Fruit fly (Drosophila melanogaster) whole organism, embryonic: ENCODE measurements around the gene fan.

ENCODE experiments used
- Adf1 ChIP-seq: fragments of 200-800 bp; sonication (Bioruptor generic); IDR thresholded peaks from 2 replicates; pipeline ENCODE4 v1.3.6; 2022; ENCODE audit warnings: missing biosample characterization, missing genetic modification characterization
- Asciz ChIP-seq: fragments of 200-800 bp; sonication (Bioruptor generic); optimal IDR thresholded peaks from 2 replicates; lab custom pipeline; 2017; ENCODE audit warnings: missing biosample characterization, mild to moderate bottlenecking, missing genetic modification characterization, missing genetic modification reagents
- Awh ChIP-seq: fragments of 200-800 bp; sonication (Bioruptor generic); IDR thresholded peaks from 2 replicates; pipeline ENCODE4, ENCODE4 v1.3.6; 2022; ENCODE audit warnings: missing biosample characterization, missing genetic modification characterization
- Bteb2 ChIP-seq: fragments of 200-800 bp; sonication (Bioruptor generic); optimal IDR thresholded peaks from 2 replicates; lab custom pipeline; 2016; ENCODE audit warnings: missing biosample characterization, missing genetic modification characterization
- CG10321 ChIP-seq: fragments of 200-800 bp; sonication (Bioruptor generic); IDR thresholded peaks from 2 replicates; pipeline ENCODE4 v1.3.6; 2022; ENCODE audit warnings: missing biosample characterization, missing genetic modification characterization
- CG10462 ChIP-seq: fragments of 200-800 bp; sonication (Bioruptor generic); optimal IDR thresholded peaks from 2 replicates; lab custom pipeline; 2016; ENCODE audit warnings: missing biosample characterization, missing genetic modification characterization
- CG10959 ChIP-seq: fragments of 200-800 bp; sonication (Bioruptor generic); IDR thresholded peaks from 2 replicates; pipeline ENCODE4 v1.3.6; 2022; ENCODE audit warnings: missing biosample characterization, missing genetic modification characterization
- CG12219 ChIP-seq: fragments of 200-800 bp; sonication (Bioruptor generic); optimal IDR thresholded peaks from 3 replicates; lab custom pipeline; 2018; ENCODE audit warnings: missing biosample characterization, mild to moderate bottlenecking, missing genetic modification characterization
- CG12391 ChIP-seq: fragments of 200-800 bp; sonication (Bioruptor generic); optimal IDR thresholded peaks from 3 replicates; lab custom pipeline; 2018; ENCODE audit warnings: missing biosample characterization, mild to moderate bottlenecking, missing genetic modification characterization, moderate library complexity
- CG15696 ChIP-seq: fragments of 200-800 bp; sonication (Bioruptor generic); optimal IDR thresholded peaks from 2 replicates; lab custom pipeline; 2019; ENCODE audit warnings: missing biosample characterization, mild to moderate bottlenecking, missing genetic modification characterization, moderate library complexity
- CG1602 ChIP-seq: fragments of 200-800 bp; sonication (Bioruptor generic); optimal IDR thresholded peaks from 3 replicates; lab custom pipeline; 2016; ENCODE audit warnings: missing biosample characterization, missing genetic modification characterization
- CG17829 ChIP-seq: fragments of 200-800 bp; optimal IDR thresholded peaks from 2 replicates; lab custom pipeline; 2019; ENCODE audit warnings: missing biosample characterization, mild to moderate bottlenecking, missing genetic modification characterization, moderate library complexity
- CG1792 ChIP-seq: fragments of 200-800 bp; sonication (Bioruptor generic); optimal IDR thresholded peaks from 2 replicates; lab custom pipeline; 2016; ENCODE audit warnings: missing biosample characterization, missing genetic modification characterization
- CG30020 ChIP-seq: fragments of 200-800 bp; optimal IDR thresholded peaks from 2 replicates; lab custom pipeline; 2019; ENCODE audit warnings: missing biosample characterization, mild to moderate bottlenecking, missing genetic modification characterization, moderate library complexity
- CG3065 ChIP-seq: fragments of 200-800 bp; sonication (Bioruptor generic); optimal IDR thresholded peaks from 2 replicates; lab custom pipeline; 2016; ENCODE audit warnings: missing biosample characterization, missing genetic modification characterization
- CG32772 ChIP-seq: fragments of 200-800 bp; sonication (Bioruptor generic); IDR thresholded peaks from 2 replicates; pipeline ENCODE4 v1.3.6; 2022; ENCODE audit warnings: missing biosample characterization, missing genetic modification characterization
- CG33213 ChIP-seq: fragments of 200-800 bp; sonication (Bioruptor generic); optimal IDR thresholded peaks from 3 replicates; lab custom pipeline; 2016; ENCODE audit warnings: missing biosample characterization, missing genetic modification characterization
- CG34422 ChIP-seq: fragments of 200-800 bp; sonication (Bioruptor generic); IDR thresholded peaks from 3 replicates; pipeline ENCODE4 v1.3.6; 2022; ENCODE audit warnings: missing biosample characterization, missing genetic modification characterization
- CG4424 ChIP-seq: fragments of 200-800 bp; sonication (Bioruptor generic); optimal IDR thresholded peaks from 3 replicates; lab custom pipeline; 2016; ENCODE audit warnings: missing biosample characterization, missing genetic modification characterization
- CG6254 ChIP-seq: fragments of 200-800 bp; sonication (Bioruptor generic); optimal IDR thresholded peaks from 3 replicates; lab custom pipeline; 2017; ENCODE audit warnings: mild to moderate bottlenecking, missing biosample characterization, missing genetic modification reagents, missing genetic modification characterization
- CG7987 ChIP-seq: fragments of 200-800 bp; sonication (Bioruptor generic); optimal IDR thresholded peaks from 2 replicates; lab custom pipeline; 2018; ENCODE audit warnings: missing biosample characterization, mild to moderate bottlenecking, missing genetic modification characterization, moderate library complexity
- CG8089 ChIP-seq: fragments of 200-800 bp; sonication (Bioruptor generic); optimal IDR thresholded peaks from 3 replicates; lab custom pipeline; 2016; ENCODE audit warnings: missing biosample characterization, missing genetic modification characterization
- CG8765 ChIP-seq: fragments of 200-800 bp; sonication (Bioruptor generic); IDR thresholded peaks from 2 replicates; pipeline ENCODE4 v1.3.6; 2022; ENCODE audit warnings: missing biosample characterization, missing genetic modification characterization
- Chrac-16 ChIP-seq: fragments of 200-800 bp; sonication (Bioruptor generic); optimal IDR thresholded peaks from 3 replicates; lab custom pipeline; 2016; ENCODE audit warnings: missing biosample characterization, missing genetic modification characterization
- CoRest ChIP-seq: fragments of 200-800 bp; sonication (Bioruptor generic); optimal IDR thresholded peaks from 3 replicates; lab custom pipeline; 2018; ENCODE audit warnings: missing biosample characterization, mild to moderate bottlenecking, missing genetic modification characterization, moderate library complexity
- CrebB ChIP-seq: fragments of 200-800 bp; sonication (Bioruptor generic); optimal IDR thresholded peaks from 3 replicates; lab custom pipeline; 2018; ENCODE audit warnings: missing biosample characterization, mild to moderate bottlenecking, missing genetic modification characterization
- Dek ChIP-seq: fragments of 200-800 bp; sonication (Bioruptor generic); optimal IDR thresholded peaks from 3 replicates; lab custom pipeline; 2019; ENCODE audit warnings: missing biosample characterization, mild to moderate bottlenecking, missing genetic modification characterization, moderate library complexity
- Dfd ChIP-seq, 2 experiments: fragments of >200 bp; optimal IDR thresholded peaks; 2 replicates each; lab custom pipeline; 2017; ENCODE audit warnings: missing biosample characterization in 2 of 2, missing genetic modification characterization in 2 of 2
- ERR ChIP-seq: fragments of 200-800 bp; sonication (Bioruptor generic); optimal IDR thresholded peaks from 2 replicates; lab custom pipeline; 2016; ENCODE audit warnings: missing biosample characterization, missing genetic modification characterization
- Ets65A ChIP-seq: fragments of 200-800 bp; sonication (Bioruptor generic); peaks from one replicate; lab custom pipeline; 2016; ENCODE audit warnings: missing biosample characterization, missing genetic modification characterization
- Fer2 ChIP-seq: fragments of 200-800 bp; sonication (Bioruptor generic); optimal IDR thresholded peaks from 2 replicates; lab custom pipeline; 2018; ENCODE audit warnings: missing biosample characterization, mild to moderate bottlenecking, missing genetic modification characterization, moderate library complexity
- HLH3B ChIP-seq: fragments of 200-800 bp; sonication (Bioruptor generic); IDR thresholded peaks from 2 replicates; pipeline ENCODE4 v1.3.6; 2022; ENCODE audit warnings: missing biosample characterization, missing genetic modification characterization
- HLH54F ChIP-seq: fragments of 200-800 bp; sonication (Bioruptor generic); optimal IDR thresholded peaks from 3 replicates; lab custom pipeline; 2016; ENCODE audit warnings: missing biosample characterization, missing genetic modification characterization
- Nf-YB ChIP-seq: fragments of 200-800 bp; sonication (Bioruptor generic); optimal IDR thresholded peaks from 3 replicates; lab custom pipeline; 2019; ENCODE audit warnings: missing biosample characterization, mild to moderate bottlenecking, missing genetic modification characterization, moderate library complexity
- Pdp1 ChIP-seq, 2 experiments: fragments of 200-800 bp; sonication (Bioruptor generic); optimal IDR thresholded peaks; 3 replicates each; lab custom pipeline; 2016; ENCODE audit warnings: missing biosample characterization in 2 of 2, missing genetic modification characterization in 2 of 2, mild to moderate bottlenecking in 1 of 2, moderate library complexity in 1 of 2
- Scr ChIP-seq: fragments of 200-800 bp; sonication (Bioruptor generic); IDR thresholded peaks from 2 replicates; pipeline ENCODE4 v1.3.6; 2022; ENCODE audit warnings: missing biosample characterization, missing genetic modification characterization; ENCODE audit not compliant: partially characterized antibody
- Trl ChIP-seq, 3 experiments: fragments of >200 bp in 2 of 3; fragments of 200-800 bp in 1 of 3; sonication (Bioruptor generic) in 1 of 3; optimal IDR thresholded peaks; 2 replicates in 1 of 3; 3 replicates in 2 of 3; lab custom pipeline; 2016 to 2017; ENCODE audit warnings: missing biosample characterization in 1 of 3, missing genetic modification characterization in 1 of 3
- br ChIP-seq: fragments of >200 bp; optimal IDR thresholded peaks from 2 replicates; lab custom pipeline; 2017
- corto ChIP-seq: fragments of 200-800 bp; sonication (Bioruptor generic); optimal IDR thresholded peaks from 2 replicates; lab custom pipeline; 2016; ENCODE audit warnings: missing biosample characterization, mild to moderate bottlenecking, missing genetic modification characterization, moderate library complexity
- croc ChIP-seq: fragments of 200-800 bp; sonication (Bioruptor generic); conservative IDR thresholded peaks from 3 replicates; pipeline ENCODE4 v1.3.6; 2022; ENCODE audit warnings: missing biosample characterization, missing genetic modification characterization
- dmrt99B ChIP-seq: fragments of 200-800 bp; sonication (Bioruptor generic); optimal IDR thresholded peaks from 2 replicates; lab custom pipeline; 2018; ENCODE audit warnings: missing biosample characterization, mild to moderate bottlenecking, missing genetic modification characterization, moderate library complexity
- dysf ChIP-seq: fragments of 200-800 bp; sonication (Bioruptor generic); IDR thresholded peaks from 3 replicates; pipeline ENCODE4 v1.3.6; 2022; ENCODE audit warnings: missing biosample characterization, missing genetic modification characterization
- emc ChIP-seq: fragments of 200-800 bp; sonication (Bioruptor generic); optimal IDR thresholded peaks from 2 replicates; lab custom pipeline; 2016; ENCODE audit warnings: missing biosample characterization, missing genetic modification characterization
- fru ChIP-seq: fragments of >200 bp; optimal IDR thresholded peaks from 2 replicates; lab custom pipeline; 2017
- ftz-f1 ChIP-seq: fragments of 200-800 bp; sonication (Bioruptor generic); optimal IDR thresholded peaks from 2 replicates; lab custom pipeline; 2016; ENCODE audit warnings: missing biosample characterization, missing genetic modification characterization
- lbe ChIP-seq: fragments of 200-800 bp; sonication (Bioruptor generic); optimal IDR thresholded peaks from 2 replicates; lab custom pipeline; 2016; ENCODE audit warnings: missing biosample characterization, mild to moderate bottlenecking, missing genetic modification characterization
- lov ChIP-seq, 2 experiments: fragments of 200-800 bp in 1 of 2; fragments of >200 bp in 1 of 2; sonication (Bioruptor generic) in 1 of 2; IDR thresholded peaks in 1 of 2; optimal IDR thresholded peaks in 1 of 2; 2 replicates in 1 of 2; 3 replicates in 1 of 2; pipeline versions ENCODE4 v1.3.6 to Lab custom; 2017 to 2022; ENCODE audit warnings: missing biosample characterization in 1 of 2, missing genetic modification characterization in 1 of 2
- mam ChIP-seq: fragments of 200-800 bp; sonication (Bioruptor generic); optimal IDR thresholded peaks from 3 replicates; lab custom pipeline; 2016; ENCODE audit warnings: missing biosample characterization, missing genetic modification characterization
- oc ChIP-seq: fragments of 200-800 bp; sonication (Bioruptor generic); optimal IDR thresholded peaks from 2 replicates; lab custom pipeline; 2018; ENCODE audit warnings: missing biosample characterization, mild to moderate bottlenecking, missing genetic modification characterization, moderate library complexity
- pzg ChIP-seq: fragments of 200-800 bp; sonication (Bioruptor generic); optimal IDR thresholded peaks from 3 replicates; lab custom pipeline; 2018; ENCODE audit warnings: missing biosample characterization, mild to moderate bottlenecking, missing genetic modification characterization, moderate library complexity
- tx ChIP-seq: fragments of 200-800 bp; sonication (Bioruptor generic); optimal IDR thresholded peaks from 2 replicates; lab custom pipeline; 2016; ENCODE audit warnings: missing biosample characterization, missing genetic modification characterization
- vnd ChIP-seq: fragments of 200-800 bp; sonication (Bioruptor generic); IDR thresholded peaks from 3 replicates; pipeline ENCODE4 v1.3.6; 2022; ENCODE audit warnings: missing biosample characterization, missing genetic modification characterization; ENCODE audit not compliant: partially characterized antibody

Gene fan

DNA sequence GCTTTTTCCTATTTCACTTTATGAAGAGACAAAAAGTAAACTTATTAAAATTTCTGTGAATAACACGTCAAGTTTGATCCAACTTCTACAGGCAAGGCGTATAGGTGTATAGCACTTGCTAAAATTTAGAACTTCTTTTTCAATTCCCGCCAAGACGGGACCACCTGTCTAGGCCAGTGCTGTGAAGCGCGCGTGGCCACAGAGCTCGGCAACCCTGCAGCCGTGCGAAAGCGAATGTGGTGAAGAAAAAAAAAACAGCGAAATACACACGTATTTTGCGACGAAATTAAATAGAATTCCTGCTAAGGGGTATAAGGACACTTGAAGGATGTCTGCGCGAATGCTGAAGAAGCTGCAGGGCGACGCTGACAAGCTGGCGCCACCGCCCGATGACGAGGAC is 1.2 kb downstream of the fan start, which contains the start of gene Nulp1 (continued):
- TF ChIP-seq CG6254 (GFP tag; lab: Kevin White, UChicago) = no peak
- no peak for TF ChIP-seq CG8089 (GFP tag; lab: Kevin White, UChicago)
- no peak for TF ChIP-seq CG4424 (GFP tag; lab: Kevin White, UChicago)
- no peak for TF ChIP-seq dysf (GFP tag; lab: Robert Waterston, UW)
- TF ChIP-seq Fer2 = no peak
- TF ChIP-seq emc = no peak
- no peak for TF ChIP-seq CG34422
- TF ChIP-seq CrebB = no peak
- TF ChIP-seq ERR (GFP tag; lab: Kevin White, UChicago) = no peak
- TF ChIP-seq mam (GFP tag; lab: Kevin White, UChicago) = peak; percentile 50
- 0 out of 3 replicates have a peak, but pooled peaks have one; percentile 15 for TF ChIP-seq vnd (GFP tag; lab: Robert Waterston, UW)
- peak; percentile 16 for TF ChIP-seq tx (GFP tag; lab: Kevin White, UChicago)
- peak; percentile 23 for TF ChIP-seq CG33213 (GFP tag; lab: Kevin White, UChicago)
- no peak for TF ChIP-seq lov (optimal IDR thresholded peaks at IDR 0.05; lab: Kevin White, UChicago)
- no peak for TF ChIP-seq lov (GFP tag; IDR thresholded peaks at IDR 0.05; lab: Robert Waterston, UW)
- no peak for TF ChIP-seq CG10321 (GFP tag; lab: Robert Waterston, UW)
- no peak for TF ChIP-seq CoRest (tag; lab: Kevin White, UChicago)
- no peak for TF ChIP-seq CG8765 (GFP tag; lab: Robert Waterston, UW)
- no peak for TF ChIP-seq CG10959
- no peak for TF ChIP-seq Nf-YB (GFP tag; lab: Kevin White, UChicago)
- peak; percentile 58 for TF ChIP-seq ftz-f1 (GFP tag; lab: Kevin White, UChicago)
- no peak for TF ChIP-seq corto (GFP tag; lab: Kevin White, UChicago)
- TF ChIP-seq Trl (optimal IDR thresholded peaks at IDR 0.05; lab: Kevin White, UChicago) = no peak
- TF ChIP-seq Trl (GFP tag; optimal IDR thresholded peaks at IDR 0.05; lab: Kevin White, UChicago) = peak; percentile 34
- TF ChIP-seq HLH3B (GFP tag; lab: Robert Waterston, UW) = no peak
- no peak for TF ChIP-seq lbe (GFP tag; lab: Kevin White, UChicago)
- no peak for TF ChIP-seq CG3065 (GFP tag; lab: Kevin White, UChicago)
- peak in 1 of 2 experiments; percentile 13 for TF ChIP-seq Pdp1 (GFP tag; optimal IDR thresholded peaks at IDR 0.05; lab: Kevin White, UChicago)
- TF ChIP-seq CG32772 (GFP tag; lab: Robert Waterston, UW) = peak; percentile 70
- no peak for TF ChIP-seq CG10462
- no peak for TF ChIP-seq CG7987 (GFP tag; lab: Kevin White, UChicago)
- peak; percentile 28 for TF ChIP-seq Scr (GFP tag; lab: Robert Waterston, UW)
- TF ChIP-seq Dek = no peak
- no peak for TF ChIP-seq dmrt99B (tag; lab: Kevin White, UChicago)
- no peak for TF ChIP-seq CG17829 (tag; lab: Kevin White, UChicago)
- TF ChIP-seq Awh = no peak
- no peak for TF ChIP-seq CG12219
- TF ChIP-seq CG15696 (tag; lab: Kevin White, UChicago) = no peak
- no peak for TF ChIP-seq Asciz (GFP tag; lab: Kevin White, UChicago)
- peak; percentile 94 for TF ChIP-seq Ets65A (GFP tag; lab: Kevin White, UChicago)
- TF ChIP-seq Dfd (GFP tag; optimal IDR thresholded peaks at IDR 0.05; lab: Kevin White, UChicago) = no peak
- TF ChIP-seq HLH54F (GFP tag; lab: Kevin White, UChicago) = peak; percentile 55
- TF ChIP-seq Bteb2 (GFP tag; lab: Kevin White, UChicago) = no peak
- no peak for TF ChIP-seq CG1602 (GFP tag; lab: Kevin White, UChicago)
- no peak for TF ChIP-seq croc (GFP tag; lab: Robert Waterston, UW)
- peak; percentile 75 for TF ChIP-seq pzg (GFP tag; lab: Kevin White, UChicago)
- TF ChIP-seq Adf1 = no peak
- no peak for TF ChIP-seq CG12391 (tag; lab: Kevin White, UChicago)
- no peak for TF ChIP-seq br (lab: Kevin White, UChicago)
- TF ChIP-seq CG1792 (GFP tag; lab: Kevin White, UChicago) = no peak
- no peak for TF ChIP-seq Chrac-16 (GFP tag; lab: Kevin White, UChicago)
- no peak for TF ChIP-seq fru (lab: Kevin White, UChicago)
- no peak for TF ChIP-seq oc (tag; lab: Kevin White, UChicago)
- TF ChIP-seq CG30020 (tag; lab: Kevin White, UChicago) = no peak
